In the genomic region with DNA sequence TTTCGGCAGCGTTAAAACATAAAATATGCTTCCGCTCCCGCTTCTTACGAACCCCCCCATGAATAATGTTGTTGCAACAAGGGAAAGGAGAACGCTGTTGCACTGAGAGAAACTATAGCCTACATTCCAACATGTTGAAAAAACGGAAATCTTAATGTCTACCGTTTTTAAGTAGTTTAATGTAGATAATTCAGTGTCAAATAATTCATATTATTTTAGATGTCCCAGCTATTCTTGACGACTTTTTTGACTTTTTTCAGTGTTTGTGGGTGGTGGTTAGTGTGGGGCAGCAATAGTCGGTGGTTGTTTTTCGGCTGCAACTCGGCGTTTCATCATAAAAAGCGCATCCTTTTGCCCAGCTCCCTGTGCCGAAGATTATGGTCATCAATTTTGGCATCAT, we compare ENCODE assay signal across 1 fruit fly cellular context.
A peak's percentile ranks its signal among the peaks of the same experiment; 100 is the strongest.
TF ChIP-seq lines count a peak whose summit lies in the region.

No protein-coding gene starts in this region.

TF ChIP-seq in whole organism, embryonic, 481 proteins besides CTCF, POLR2A, EP300 and RAD21 (continued from another document and continues in another):
- no peak for TF ChIP-seq CG13123 (GFP tag; optimal IDR thresholded peaks at IDR 0.05; lab: Kevin White, UChicago)
- TF ChIP-seq CG7357 (GFP tag; IDR thresholded peaks at IDR 0.05; lab: Robert Waterston, UW) = no peak
- no peak for TF ChIP-seq prd (optimal IDR thresholded peaks at IDR 0.05; lab: Kevin White, UChicago)
- TF ChIP-seq prd (GFP tag; IDR thresholded peaks at IDR 0.05; lab: Robert Waterston, UW) = peak; percentile 63
- peak; percentile 19; the same call in 1 of the 3 replicates for TF ChIP-seq B-H1 (GFP tag; IDR thresholded peaks at IDR 0.05; lab: Robert Waterston, UW)
- TF ChIP-seq org-1 (GFP tag; optimal IDR thresholded peaks at IDR 0.05; lab: Kevin White, UChicago) = peak; percentile 35
- TF ChIP-seq NC2α (GFP tag; optimal IDR thresholded peaks at IDR 0.05; lab: Kevin White, UChicago) = no peak
- TF ChIP-seq hb (GFP tag; IDR thresholded peaks at IDR 0.05; lab: Robert Waterston, UW; ENCODE audit: partially characterized antibody) = no peak
- TF ChIP-seq chm (GFP tag; IDR thresholded peaks at IDR 0.05; lab: Robert Waterston, UW) = peak; percentile 58; the same call in 1 of the 2 replicates
- peak; percentile 68 for TF ChIP-seq CG2202 (tag; optimal IDR thresholded peaks at IDR 0.05; lab: Kevin White, UChicago)
- TF ChIP-seq sens (GFP tag; lab: Kevin White, UChicago) = peak; percentile 97
- no peak for TF ChIP-seq wdn (GFP tag; IDR thresholded peaks at IDR 0.05; lab: Robert Waterston, UW)
- peak; percentile 33 for TF ChIP-seq tio (GFP tag; optimal IDR thresholded peaks at IDR 0.05; lab: Kevin White, UChicago)
- peak; percentile 31 for TF ChIP-seq Atf3 (GFP tag; optimal IDR thresholded peaks at IDR 0.05; lab: Kevin White, UChicago)
- TF ChIP-seq jumu (GFP tag; optimal IDR thresholded peaks at IDR 0.05; lab: Kevin White, UChicago) = peak; percentile 26
- no peak for TF ChIP-seq zen (tag; optimal IDR thresholded peaks at IDR 0.05; lab: Kevin White, UChicago)
- no peak for TF ChIP-seq CG16813 (GFP tag; IDR thresholded peaks at IDR 0.05; lab: Robert Waterston, UW; ENCODE audit: partially characterized antibody)
- no peak for TF ChIP-seq Oaz (GFP tag; IDR thresholded peaks at IDR 0.05; lab: Robert Waterston, UW)
- no peak for TF ChIP-seq Dbx (GFP tag; IDR thresholded peaks at IDR 0.05; lab: Robert Waterston, UW)
- no peak for TF ChIP-seq cas (GFP tag; IDR thresholded peaks at IDR 0.05; lab: Robert Waterston, UW)
- TF ChIP-seq lola (GFP tag; optimal IDR thresholded peaks at IDR 0.05; lab: Kevin White, UChicago) = peak in 1 of 3 experiments; percentile 72
- peak; percentile 65 for TF ChIP-seq Ptx1 (GFP tag; IDR thresholded peaks at IDR 0.05; lab: Robert Waterston, UW)
- peak; percentile 70 for TF ChIP-seq unpg (GFP tag; optimal IDR thresholded peaks at IDR 0.05; lab: Kevin White, UChicago)
- TF ChIP-seq CG17385 (GFP tag; optimal IDR thresholded peaks at IDR 0.05; lab: Kevin White, UChicago) = peak; percentile 59
- peak; percentile 26 for TF ChIP-seq NC2β (GFP tag; optimal IDR thresholded peaks at IDR 0.05; lab: Kevin White, UChicago)
- TF ChIP-seq CG3163 (GFP tag; optimal IDR thresholded peaks at IDR 0.05; lab: Kevin White, UChicago) = no peak
- TF ChIP-seq dmrt99B (tag; optimal IDR thresholded peaks at IDR 0.05; lab: Kevin White, UChicago) = peak; percentile 69
- peak; percentile 33 for TF ChIP-seq lilli (GFP tag; optimal IDR thresholded peaks at IDR 0.05; lab: Kevin White, UChicago)
- no peak for TF ChIP-seq Drgx (GFP tag; IDR thresholded peaks at IDR 0.05; lab: Robert Waterston, UW)
- TF ChIP-seq bcd (GFP tag; optimal IDR thresholded peaks at IDR 0.05; lab: Kevin White, UChicago) = peak; percentile 32
- TF ChIP-seq CG10274 (GFP tag; optimal IDR thresholded peaks at IDR 0.05; lab: Kevin White, UChicago) = no peak
- no peak for TF ChIP-seq BtbVII (GFP tag; optimal IDR thresholded peaks at IDR 0.05; lab: Kevin White, UChicago)
- peak; percentile 34 for TF ChIP-seq CG15696 (tag; optimal IDR thresholded peaks at IDR 0.05; lab: Kevin White, UChicago)
- TF ChIP-seq CG2116 (GFP tag; optimal IDR thresholded peaks at IDR 0.05; lab: Kevin White, UChicago) = no peak
- peak; percentile 27 for TF ChIP-seq CG6813 (GFP tag; optimal IDR thresholded peaks at IDR 0.05; lab: Kevin White, UChicago)
- TF ChIP-seq ems (GFP tag; optimal IDR thresholded peaks at IDR 0.05; lab: Kevin White, UChicago) = peak; percentile 43
- peak; percentile 15 for TF ChIP-seq CG17802 (tag; optimal IDR thresholded peaks at IDR 0.05; lab: Kevin White, UChicago)
- no peak for TF ChIP-seq bbx (GFP tag; IDR thresholded peaks at IDR 0.05; lab: Robert Waterston, UW; ENCODE audit: partially characterized antibody)
- TF ChIP-seq Mad (GFP tag; optimal IDR thresholded peaks at IDR 0.05; lab: Kevin White, UChicago) = peak; percentile 12
- peak; percentile 37 for TF ChIP-seq CG10366 (GFP tag; IDR thresholded peaks at IDR 0.05; lab: Robert Waterston, UW)
- peak; percentile 8 for TF ChIP-seq Deaf1 (tag; optimal IDR thresholded peaks at IDR 0.05; lab: Kevin White, UChicago)
- peak; percentile 35 for TF ChIP-seq CG9609 (GFP tag; optimal IDR thresholded peaks at IDR 0.05; lab: Kevin White, UChicago)
- TF ChIP-seq CG12769 (tag; optimal IDR thresholded peaks at IDR 0.05; lab: Kevin White, UChicago) = peak; percentile 29
- peak; percentile 55; the same call in 1 of the 2 replicates for TF ChIP-seq CG6689 (GFP tag; IDR thresholded peaks at IDR 0.05; lab: Robert Waterston, UW)
- TF ChIP-seq CG32532 (GFP tag; IDR thresholded peaks at IDR 0.05; lab: Robert Waterston, UW) = 0 out of 2 replicates have a peak, but pooled peaks have one; percentile 6
- no peak for TF ChIP-seq CG15479 (GFP tag; optimal IDR thresholded peaks at IDR 0.05; lab: Kevin White, UChicago)
- no peak for TF ChIP-seq NK7.1 (GFP tag; optimal IDR thresholded peaks at IDR 0.05; lab: Kevin White, UChicago)
- no peak for TF ChIP-seq ab (GFP tag; optimal IDR thresholded peaks at IDR 0.05; lab: Kevin White, UChicago)
- peak; percentile 20 for TF ChIP-seq twi (tag; optimal IDR thresholded peaks at IDR 0.05; lab: Kevin White, UChicago)
- TF ChIP-seq eyg (GFP tag; optimal IDR thresholded peaks at IDR 0.05; lab: Kevin White, UChicago) = peak; percentile 4
- TF ChIP-seq CG34224 (GFP tag; IDR thresholded peaks at IDR 0.05; lab: Robert Waterston, UW; ENCODE audit: partially characterized antibody) = no peak
- no peak for TF ChIP-seq Adf1 (GFP tag; IDR thresholded peaks at IDR 0.05; lab: Robert Waterston, UW)
- peak; percentile 46 for TF ChIP-seq CG18599 (GFP tag; optimal IDR thresholded peaks at IDR 0.05; lab: Kevin White, UChicago)
- TF ChIP-seq Optix (GFP tag; IDR thresholded peaks at IDR 0.05; lab: Robert Waterston, UW) = peak; percentile 39; the same call in 1 of the 3 replicates
- TF ChIP-seq phol (tag; optimal IDR thresholded peaks at IDR 0.05; lab: Kevin White, UChicago) = peak; percentile 70
- peak; percentile 59 for TF ChIP-seq lmd (GFP tag; IDR thresholded peaks at IDR 0.05; lab: Robert Waterston, UW)
- peak; percentile 84 for TF ChIP-seq Xrp1 (GFP tag; IDR thresholded peaks at IDR 0.05; lab: Robert Waterston, UW)
- no peak for TF ChIP-seq Fer2 (tag; optimal IDR thresholded peaks at IDR 0.05; lab: Kevin White, UChicago)
- TF ChIP-seq ro (GFP tag; IDR thresholded peaks at IDR 0.05; lab: Robert Waterston, UW) = no peak
- TF ChIP-seq CG12391 (tag; optimal IDR thresholded peaks at IDR 0.05; lab: Kevin White, UChicago) = peak; percentile 72
- TF ChIP-seq slp2 (GFP tag; optimal IDR thresholded peaks at IDR 0.05; lab: Kevin White, UChicago) = peak; percentile 59
- 0 out of 2 replicates have a peak, but pooled peaks have one; percentile 12 for TF ChIP-seq crol (GFP tag; IDR thresholded peaks at IDR 0.05; lab: Robert Waterston, UW)
- TF ChIP-seq CG8281 (tag; optimal IDR thresholded peaks at IDR 0.05; lab: Kevin White, UChicago) = no peak
- peak; percentile 7 for TF ChIP-seq her (GFP tag; optimal IDR thresholded peaks at IDR 0.05; lab: Kevin White, UChicago)
- TF ChIP-seq fd64A (GFP tag; optimal IDR thresholded peaks at IDR 0.05; lab: Kevin White, UChicago) = peak; percentile 30
- TF ChIP-seq CG10462 (GFP tag; optimal IDR thresholded peaks at IDR 0.05; lab: Kevin White, UChicago) = peak; percentile 16
- peak; percentile 52 for TF ChIP-seq esg (GFP tag; conservative IDR thresholded peaks at IDR 0.05; lab: Robert Waterston, UW)
- no peak for TF ChIP-seq sima (GFP tag; optimal IDR thresholded peaks at IDR 0.05; lab: Kevin White, UChicago)
- TF ChIP-seq CG6175 (GFP tag; IDR thresholded peaks at IDR 0.05; lab: Robert Waterston, UW) = no peak
- peak; percentile 66 for TF ChIP-seq PHDP (tag; optimal IDR thresholded peaks at IDR 0.05; lab: Kevin White, UChicago)
- TF ChIP-seq ham (GFP tag; IDR thresholded peaks at IDR 0.05; lab: Robert Waterston, UW) = no peak
- TF ChIP-seq CG2875 (GFP tag; optimal IDR thresholded peaks at IDR 0.05; lab: Kevin White, UChicago) = peak; percentile 58
- no peak for TF ChIP-seq h (optimal IDR thresholded peaks at IDR 0.05; lab: Kevin White, UChicago)
- TF ChIP-seq CG10654 (GFP tag; optimal IDR thresholded peaks at IDR 0.05; lab: Kevin White, UChicago) = no peak
- 0 out of 2 replicates have a peak, but pooled peaks have one; percentile 43 for TF ChIP-seq ttk (GFP tag; IDR thresholded peaks at IDR 0.05; lab: Robert Waterston, UW)
- no peak for TF ChIP-seq E2f2 (GFP tag; IDR thresholded peaks at IDR 0.05; lab: Robert Waterston, UW)
- peak; percentile 37 for TF ChIP-seq Spps (tag; optimal IDR thresholded peaks at IDR 0.05; lab: Kevin White, UChicago)
- TF ChIP-seq CoRest (tag; optimal IDR thresholded peaks at IDR 0.05; lab: Kevin White, UChicago) = peak; percentile 36
- peak; percentile 62 for TF ChIP-seq CG2678 (tag; optimal IDR thresholded peaks at IDR 0.05; lab: Kevin White, UChicago)
- TF ChIP-seq Ada2b (GFP tag; IDR thresholded peaks at IDR 0.05; lab: Robert Waterston, UW) = peak; percentile 30; the same call in 1 of the 2 replicates
- peak; percentile 14 for TF ChIP-seq lab (GFP tag; optimal IDR thresholded peaks at IDR 0.05; lab: Kevin White, UChicago)
- no peak for TF ChIP-seq GATAe (GFP tag; conservative IDR thresholded peaks at IDR 0.05; lab: Robert Waterston, UW)
- no peak for TF ChIP-seq Dip3 (GFP tag; optimal IDR thresholded peaks at IDR 0.05; lab: Kevin White, UChicago)
- no peak for TF ChIP-seq CG16779 (GFP tag; IDR thresholded peaks at IDR 0.05; lab: Robert Waterston, UW)
- TF ChIP-seq CG17328 (GFP tag; IDR thresholded peaks at IDR 0.05; lab: Robert Waterston, UW) = peak; percentile 73
- no peak for TF ChIP-seq cad (GFP tag; optimal IDR thresholded peaks at IDR 0.05; lab: Kevin White, UChicago)
- TF ChIP-seq toy (GFP tag; IDR thresholded peaks at IDR 0.05; lab: Robert Waterston, UW) = no peak
- TF ChIP-seq pros (GFP tag; optimal IDR thresholded peaks at IDR 0.05; lab: Kevin White, UChicago) = no peak
- TF ChIP-seq CG17361 (GFP tag; IDR thresholded peaks at IDR 0.05; lab: Robert Waterston, UW) = peak; percentile 66
- peak; percentile 58 for TF ChIP-seq CG7556 (GFP tag; optimal IDR thresholded peaks at IDR 0.05; lab: Kevin White, UChicago)
- TF ChIP-seq gro (GFP tag; optimal IDR thresholded peaks at IDR 0.05; lab: Kevin White, UChicago) = no peak
- peak; percentile 33 for TF ChIP-seq CG1792 (GFP tag; optimal IDR thresholded peaks at IDR 0.05; lab: Kevin White, UChicago)
- no peak for TF ChIP-seq stwl (tag; optimal IDR thresholded peaks at IDR 0.05; lab: Kevin White, UChicago)
- peak; percentile 43 for TF ChIP-seq Sox100B (GFP tag; optimal IDR thresholded peaks at IDR 0.05; lab: Kevin White, UChicago)
- TF ChIP-seq CG17359 (tag; optimal IDR thresholded peaks at IDR 0.05; lab: Kevin White, UChicago) = peak; percentile 53
- TF ChIP-seq Fer1 (GFP tag; optimal IDR thresholded peaks at IDR 0.05; lab: Kevin White, UChicago) = no peak
- peak; percentile 40 for TF ChIP-seq CG4424 (GFP tag; optimal IDR thresholded peaks at IDR 0.05; lab: Kevin White, UChicago)
- no peak for TF ChIP-seq Hey (tag; optimal IDR thresholded peaks at IDR 0.05; lab: Kevin White, UChicago)
- TF ChIP-seq Tbp (GFP tag; optimal IDR thresholded peaks at IDR 0.05; lab: Kevin White, UChicago) = no peak
- TF ChIP-seq Nf-YB (GFP tag; optimal IDR thresholded peaks at IDR 0.05; lab: Kevin White, UChicago) = no peak
- no peak for TF ChIP-seq Hand (GFP tag; optimal IDR thresholded peaks at IDR 0.05; lab: Kevin White, UChicago)
- peak; percentile 83 for TF ChIP-seq ci (GFP tag; IDR thresholded peaks at IDR 0.05; lab: Robert Waterston, UW)
- no peak for TF ChIP-seq bowl (GFP tag; IDR thresholded peaks at IDR 0.05; lab: Robert Waterston, UW)
- no peak for TF ChIP-seq fu2 (GFP tag; optimal IDR thresholded peaks at IDR 0.05; lab: Kevin White, UChicago)
- TF ChIP-seq gcm (GFP tag; optimal IDR thresholded peaks at IDR 0.05; lab: Kevin White, UChicago) = peak; percentile 40
- TF ChIP-seq CG8290 (GFP tag; optimal IDR thresholded peaks at IDR 0.05; lab: Kevin White, UChicago) = peak; percentile 1
- peak in 1 of 2 experiments; percentile 11 for TF ChIP-seq CG8290 (tag; optimal IDR thresholded peaks at IDR 0.05; lab: Kevin White, UChicago)
- peak in 1 of 2 experiments; percentile 39 for TF ChIP-seq Hr51 (GFP tag; optimal IDR thresholded peaks at IDR 0.05; lab: Kevin White, UChicago)
- TF ChIP-seq Bdp1 (GFP tag; optimal IDR thresholded peaks at IDR 0.05; lab: Kevin White, UChicago) = peak; percentile 40
- no peak for TF ChIP-seq sc (optimal IDR thresholded peaks at IDR 0.05; lab: Kevin White, UChicago)
- peak; percentile 52 for TF ChIP-seq sc (GFP tag; optimal IDR thresholded peaks at IDR 0.05; lab: Kevin White, UChicago)
- no peak for TF ChIP-seq stc (GFP tag; IDR thresholded peaks at IDR 0.05; lab: Robert Waterston, UW)
- peak; percentile 32 for TF ChIP-seq CG16815 (GFP tag; optimal IDR thresholded peaks at IDR 0.05; lab: Kevin White, UChicago)
- TF ChIP-seq Nf-YC (tag; optimal IDR thresholded peaks at IDR 0.05; lab: Kevin White, UChicago) = no peak
- peak; percentile 32 for TF ChIP-seq CG2120 (GFP tag; optimal IDR thresholded peaks at IDR 0.05; lab: Kevin White, UChicago)
- peak; percentile 63 for TF ChIP-seq nmo (GFP tag; optimal IDR thresholded peaks at IDR 0.05; lab: Kevin White, UChicago)
- no peak for TF ChIP-seq H2.0 (GFP tag; IDR thresholded peaks at IDR 0.05; lab: Robert Waterston, UW)
- TF ChIP-seq ATbp (GFP tag; optimal IDR thresholded peaks at IDR 0.05; lab: Kevin White, UChicago) = peak; percentile 73
- TF ChIP-seq Oli (tag; optimal IDR thresholded peaks at IDR 0.05; lab: Kevin White, UChicago) = peak; percentile 55
- TF ChIP-seq CG7786 (GFP tag; optimal IDR thresholded peaks at IDR 0.05; lab: Kevin White, UChicago) = peak; percentile 50
- peak; percentile 5 for TF ChIP-seq NfI (GFP tag; optimal IDR thresholded peaks at IDR 0.05; lab: Kevin White, UChicago)
- TF ChIP-seq CG7839 (tag; optimal IDR thresholded peaks at IDR 0.05; lab: Kevin White, UChicago) = peak; percentile 65
- no peak for TF ChIP-seq CG4617 (GFP tag; optimal IDR thresholded peaks at IDR 0.05; lab: Kevin White, UChicago; ENCODE audit: borderline replicate concordance)
- TF ChIP-seq amos (GFP tag; IDR thresholded peaks at IDR 0.05; lab: Robert Waterston, UW; ENCODE audit: partially characterized antibody) = no peak
- TF ChIP-seq Usf (GFP tag; optimal IDR thresholded peaks at IDR 0.05; lab: Kevin White, UChicago) = no peak
- no peak for TF ChIP-seq CG11085 (GFP tag; IDR thresholded peaks at IDR 0.05; lab: Robert Waterston, UW)
- TF ChIP-seq zfh1 (GFP tag; IDR thresholded peaks at IDR 0.05; lab: Robert Waterston, UW) = peak; percentile 73
- TF ChIP-seq wor (GFP tag; IDR thresholded peaks at IDR 0.05; lab: Robert Waterston, UW) = peak; percentile 41
- peak; percentile 13 for TF ChIP-seq HLH54F (GFP tag; optimal IDR thresholded peaks at IDR 0.05; lab: Kevin White, UChicago)
